Worm (Caenorhabditis elegans) whole organism, L4 larva: ENCODE data around the gene fbxa-199.

ENCODE experiments used
- R02D3.7 ChIP-seq: fragments of 150-350 bp; sonication (generic microtip); optimal IDR thresholded peaks from 3 replicates; lab custom pipeline; 2014; ENCODE audit warnings: missing biosample characterization, missing genetic modification characterization
- dve-1 ChIP-seq: sonication (generic microtip); optimal IDR thresholded peaks from 2 replicates; lab custom pipeline; 2017; ENCODE audit warnings: antibody characterized with exemption, mild to moderate bottlenecking, missing genetic modification characterization, missing compliant biosample characterization; ENCODE audit not compliant: insufficient read depth
- mdl-1 ChIP-seq, 2 experiments: fragments of 150-350 bp in 1 of 2; sonication (generic microtip) in 1 of 2; optimal IDR thresholded peaks; 2 replicates each; lab custom pipeline; 2014 to 2017; ENCODE audit warnings: missing biosample characterization in 2 of 2, missing genetic modification characterization in 2 of 2
- nhr-28 ChIP-seq: fragments of 150-350 bp; optimal IDR thresholded peaks from 2 replicates; lab custom pipeline; 2014; ENCODE audit warnings: missing biosample characterization, missing genetic modification characterization
- nhr-6 ChIP-seq: fragments of 150-350 bp; optimal IDR thresholded peaks from 2 replicates; lab custom pipeline; 2014; ENCODE audit warnings: missing biosample characterization, missing genetic modification characterization
- nhr-76 ChIP-seq: fragments of 150-350 bp; optimal IDR thresholded peaks from 2 replicates; lab custom pipeline; 2014; ENCODE audit warnings: missing biosample characterization, missing genetic modification characterization
- pha-4 ChIP-seq, 2 experiments: fragments of 150-350 bp in 1 of 2; fragments of 200-800 bp in 1 of 2; sonication (Bioruptor generic) in 1 of 2; IDR thresholded peaks in 1 of 2; optimal IDR thresholded peaks in 1 of 2; 2 replicates each; pipeline versions ENCODE4 v1.3.6 to Lab custom; 2014 to 2022; ENCODE audit warnings: missing genetic modification characterization in 2 of 2, missing genetic modification reagents in 2 of 2, missing biosample characterization in 1 of 2, missing compliant biosample characterization in 1 of 2
- snpc-4 ChIP-seq: fragments of 150-350 bp; optimal IDR thresholded peaks from 2 replicates; lab custom pipeline; 2014; ENCODE audit warnings: missing biosample characterization, missing genetic modification characterization
- unc-39 ChIP-seq: sonication (generic microtip); optimal IDR thresholded peaks from 2 replicates; lab custom pipeline; 2017; ENCODE audit warnings: missing biosample characterization, missing genetic modification characterization
- zfp-3 ChIP-seq: fragments of 200-800 bp; sonication (Bioruptor generic); conservative IDR thresholded peaks from 2 replicates; pipeline ENCODE4 v1.3.6; 2022; ENCODE audit warnings: missing genetic modification reagents, missing genetic modification characterization, missing compliant biosample characterization

DNA sequence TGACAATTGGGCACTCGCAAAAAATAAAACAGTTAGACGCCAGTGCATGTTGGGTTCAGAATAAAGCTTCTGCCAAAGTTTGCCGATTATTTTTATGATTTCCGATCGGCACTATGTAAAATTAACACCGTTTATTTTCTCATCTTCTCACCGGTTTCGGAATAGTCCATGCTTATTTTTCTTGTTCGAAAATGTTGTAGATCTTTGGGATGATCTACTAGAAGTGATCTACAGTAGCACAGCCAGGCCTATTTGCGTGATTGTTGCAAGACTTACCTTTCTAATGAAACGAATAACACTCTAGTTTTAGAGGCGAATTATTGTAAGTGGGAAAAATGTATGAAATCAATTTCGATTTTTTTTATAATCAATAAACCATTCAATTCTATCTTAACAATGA is 48.0 kb downstream of the fbxa-199 start, which contains the start of gene clec-231:
- no peak for TF ChIP-seq unc-39 (tag; lab: Kevin White, UChicago)
- no peak for TF ChIP-seq pha-4 (GFP tag; IDR thresholded peaks at IDR 0.05; lab: Robert Waterston, UW)
- TF ChIP-seq pha-4 (tag; optimal IDR thresholded peaks at IDR 0.05; lab: Kevin White, UChicago) = no peak
- no peak for TF ChIP-seq nhr-76 (tag; lab: Kevin White, UChicago)
- no peak for TF ChIP-seq dve-1
- no peak for TF ChIP-seq nhr-28 (tag; lab: Kevin White, UChicago)
- no peak for TF ChIP-seq zfp-3 (GFP tag; lab: Robert Waterston, UW)
- no peak for TF ChIP-seq mdl-1 (tag; optimal IDR thresholded peaks at IDR 0.05; lab: Kevin White, UChicago)
- no peak for TF ChIP-seq nhr-6
- no peak for TF ChIP-seq R02D3.7 (tag; lab: Kevin White, UChicago)
- no peak for TF ChIP-seq snpc-4
